Fruit fly (Drosophila melanogaster) whole organism: ENCODE results near the gene CG31957.

Source experiments
- CG8478 ChIP-seq: fragments of >200 bp; optimal IDR thresholded peaks from 2 replicates; lab custom pipeline; 2018; ENCODE audit warnings: inconsistent platforms
- pan ChIP-seq: fragments of >200 bp; optimal IDR thresholded peaks from 2 replicates; lab custom pipeline; 2017
- usp ChIP-seq: fragments of >200 bp; optimal IDR thresholded peaks from 2 replicates; lab custom pipeline; 2017; ENCODE audit warnings: missing biosample characterization, missing genetic modification characterization, mixed read lengths

DNA sequence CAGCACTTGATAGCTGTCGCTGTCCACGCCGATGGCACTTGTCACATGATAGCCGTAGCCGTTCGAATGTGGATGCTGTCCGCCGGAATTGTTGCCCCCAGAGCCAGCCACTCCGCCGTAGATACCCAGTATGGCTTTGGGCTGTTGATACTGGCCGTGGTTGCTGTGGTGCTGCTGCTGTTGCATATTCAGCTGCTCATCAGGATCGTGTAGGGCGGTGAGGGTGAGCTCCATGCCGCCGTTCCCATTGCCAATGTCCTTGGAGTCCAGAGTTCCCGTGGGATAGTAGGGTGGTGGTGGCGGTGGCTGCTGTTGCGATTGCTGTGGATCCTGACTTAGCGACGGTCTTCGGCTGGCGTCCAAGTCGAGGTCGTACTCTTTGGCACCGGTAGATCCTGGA is 44.6 kb upstream of the CG31957 start:
- TF ChIP-seq pan (lab: Kevin White, UChicago) (no peak), CG8478 (lab: Kevin White, UChicago) (no peak), usp (no peak)
